Fruit fly (Drosophila melanogaster) whole organism, embryonic: ENCODE measurements around the gene CG31855.

ENCODE experiments used
- Ada2b ChIP-seq: fragments of 200-800 bp; sonication (Bioruptor generic); IDR thresholded peaks from 2 replicates; pipeline ENCODE4 v1.3.6; 2022; ENCODE audit warnings: missing biosample characterization, missing genetic modification characterization
- Aef1 ChIP-seq: fragments of 200-800 bp; sonication (Bioruptor generic); IDR thresholded peaks from 3 replicates; pipeline ENCODE4 v1.3.6; 2022; ENCODE audit warnings: missing biosample characterization, missing genetic modification characterization
- Atf-2 ChIP-seq: fragments of 200-800 bp; sonication (Bioruptor generic); optimal IDR thresholded peaks from 2 replicates; lab custom pipeline; 2016; ENCODE audit warnings: missing biosample characterization, missing genetic modification characterization
- Bdp1 ChIP-seq: fragments of 200-800 bp; sonication (Bioruptor generic); optimal IDR thresholded peaks from 3 replicates; lab custom pipeline; 2016; ENCODE audit warnings: missing biosample characterization, missing genetic modification characterization
- CG12236 ChIP-seq: fragments of 200-800 bp; sonication (Bioruptor generic); optimal IDR thresholded peaks from 2 replicates; lab custom pipeline; 2016; ENCODE audit warnings: missing biosample characterization, missing genetic modification characterization
- CG12659 ChIP-seq: fragments of 200-800 bp; sonication (Bioruptor generic); optimal IDR thresholded peaks from 3 replicates; lab custom pipeline; 2017; ENCODE audit warnings: mild to moderate bottlenecking, missing biosample characterization, missing genetic modification reagents, missing genetic modification characterization
- CG13123 ChIP-seq: fragments of 200-800 bp; sonication (Bioruptor generic); optimal IDR thresholded peaks from 2 replicates; lab custom pipeline; 2016; ENCODE audit warnings: missing biosample characterization, missing genetic modification characterization
- CG13424 ChIP-seq: fragments of 200-800 bp; sonication (Bioruptor generic); optimal IDR thresholded peaks from 2 replicates; lab custom pipeline; 2019; ENCODE audit warnings: missing biosample characterization, mild to moderate bottlenecking, missing genetic modification characterization, moderate library complexity
- CG14050 ChIP-seq: fragments of 200-800 bp; sonication (Bioruptor generic); IDR thresholded peaks from 3 replicates; pipeline ENCODE4 v1.3.6; 2022; ENCODE audit warnings: missing biosample characterization, missing genetic modification characterization
- CG15479 ChIP-seq: fragments of 200-800 bp; sonication (Bioruptor generic); optimal IDR thresholded peaks from 3 replicates; lab custom pipeline; 2019; ENCODE audit warnings: missing biosample characterization, mild to moderate bottlenecking, missing genetic modification characterization, moderate library complexity
- CG1647 ChIP-seq: fragments of 200-800 bp; sonication (Bioruptor generic); optimal IDR thresholded peaks from 3 replicates; lab custom pipeline; 2016; ENCODE audit warnings: missing biosample characterization, missing genetic modification characterization
- CG17612 ChIP-seq: fragments of 200-800 bp; sonication (Bioruptor generic); IDR thresholded peaks from 2 replicates; pipeline ENCODE4 v1.3.6; 2022; ENCODE audit warnings: missing biosample characterization, missing genetic modification characterization
- CG1792 ChIP-seq: fragments of 200-800 bp; sonication (Bioruptor generic); optimal IDR thresholded peaks from 2 replicates; lab custom pipeline; 2016; ENCODE audit warnings: missing biosample characterization, missing genetic modification characterization
- CG18764 ChIP-seq: fragments of 200-800 bp; sonication (Bioruptor generic); optimal IDR thresholded peaks from 3 replicates; lab custom pipeline; 2016; ENCODE audit warnings: missing biosample characterization, missing genetic modification characterization
- CG31224 ChIP-seq: fragments of 200-800 bp; sonication (Bioruptor generic); IDR thresholded peaks from 2 replicates; pipeline ENCODE4 v1.3.6; 2022; ENCODE audit warnings: missing biosample characterization, missing genetic modification characterization
- CG3163 ChIP-seq: fragments of 200-800 bp; sonication (Bioruptor generic); optimal IDR thresholded peaks from 3 replicates; lab custom pipeline; 2016; ENCODE audit warnings: missing biosample characterization, missing genetic modification characterization
- CG3407 ChIP-seq: fragments of 200-800 bp; sonication (Bioruptor generic); optimal IDR thresholded peaks from 2 replicates; lab custom pipeline; 2018; ENCODE audit warnings: missing biosample characterization, mild to moderate bottlenecking, missing genetic modification characterization
- CG34224 ChIP-seq: fragments of 200-800 bp; sonication (Bioruptor generic); IDR thresholded peaks from 3 replicates; pipeline ENCODE4 v1.3.6; 2022; ENCODE audit warnings: missing biosample characterization, missing genetic modification characterization; ENCODE audit not compliant: partially characterized antibody
- CG4617 ChIP-seq: fragments of 200-800 bp; sonication (Bioruptor generic); optimal IDR thresholded peaks from 3 replicates; lab custom pipeline; 2016; ENCODE audit warnings: missing biosample characterization, missing genetic modification characterization, borderline replicate concordance
- CG6654 ChIP-seq: fragments of 200-800 bp; sonication (Bioruptor generic); optimal IDR thresholded peaks from 2 replicates; lab custom pipeline; 2017; ENCODE audit warnings: missing biosample characterization, mild to moderate bottlenecking, missing genetic modification characterization
- CG7556 ChIP-seq: fragments of 200-800 bp; sonication (Bioruptor generic); optimal IDR thresholded peaks from 2 replicates; lab custom pipeline; 2017; ENCODE audit warnings: missing biosample characterization, mild to moderate bottlenecking, missing genetic modification characterization
- CG7786 ChIP-seq: fragments of 200-800 bp; sonication (Bioruptor generic); optimal IDR thresholded peaks from 2 replicates; lab custom pipeline; 2016; ENCODE audit warnings: missing biosample characterization, missing genetic modification characterization
- CG7839 ChIP-seq: fragments of 200-800 bp; sonication (Bioruptor generic); optimal IDR thresholded peaks from 3 replicates; lab custom pipeline; 2018; ENCODE audit warnings: missing biosample characterization, mild to moderate bottlenecking, missing genetic modification characterization, moderate library complexity
- CG9215 ChIP-seq: fragments of 200-800 bp; sonication (Bioruptor generic); IDR thresholded peaks from 2 replicates; pipeline ENCODE4 v1.3.6; 2022; ENCODE audit warnings: missing biosample characterization, missing genetic modification characterization
- Dek ChIP-seq: fragments of 200-800 bp; sonication (Bioruptor generic); optimal IDR thresholded peaks from 3 replicates; lab custom pipeline; 2019; ENCODE audit warnings: missing biosample characterization, mild to moderate bottlenecking, missing genetic modification characterization, moderate library complexity
- E2f2 ChIP-seq: fragments of 200-800 bp; sonication (Bioruptor generic); IDR thresholded peaks from 2 replicates; pipeline ENCODE4 v1.3.6; 2022; ENCODE audit warnings: missing biosample characterization, missing genetic modification characterization
- H15 ChIP-seq: fragments of 200-800 bp; sonication (Bioruptor generic); IDR thresholded peaks from 3 replicates; pipeline ENCODE4 v1.3.6; 2022; ENCODE audit warnings: missing biosample characterization, missing genetic modification characterization
- Hand ChIP-seq: fragments of 200-800 bp; sonication (Bioruptor generic); optimal IDR thresholded peaks from 2 replicates; lab custom pipeline; 2017; ENCODE audit warnings: mild to moderate bottlenecking, missing biosample characterization, missing genetic modification reagents, missing genetic modification characterization
- MTF-1 ChIP-seq: fragments of 200-800 bp; sonication (Bioruptor generic); optimal IDR thresholded peaks from 2 replicates; lab custom pipeline; 2018; ENCODE audit warnings: missing biosample characterization, mild to moderate bottlenecking, missing genetic modification characterization, borderline replicate concordance
- Nf-YC ChIP-seq: fragments of 200-800 bp; optimal IDR thresholded peaks from 3 replicates; lab custom pipeline; 2019; ENCODE audit warnings: missing biosample characterization, mild to moderate bottlenecking, missing genetic modification characterization, moderate library complexity
- ase ChIP-seq: fragments of 200-800 bp; sonication (Bioruptor generic); IDR thresholded peaks from 3 replicates; pipeline ENCODE4 v1.3.6; 2022; ENCODE audit warnings: missing biosample characterization, missing genetic modification characterization
- bowl ChIP-seq: fragments of 200-800 bp; sonication (Bioruptor generic); IDR thresholded peaks from 2 replicates; pipeline ENCODE4 v1.3.6; 2022; ENCODE audit warnings: missing biosample characterization, missing genetic modification characterization
- bsh ChIP-seq, 2 experiments: fragments of 200-800 bp; sonication (Bioruptor generic); optimal IDR thresholded peaks; 2 replicates each; lab custom pipeline; 2017 to 2018; ENCODE audit warnings: mild to moderate bottlenecking in 2 of 2, missing biosample characterization in 2 of 2, missing genetic modification characterization in 2 of 2, moderate library complexity in 1 of 2
- emc ChIP-seq: fragments of 200-800 bp; sonication (Bioruptor generic); optimal IDR thresholded peaks from 2 replicates; lab custom pipeline; 2016; ENCODE audit warnings: missing biosample characterization, missing genetic modification characterization
- fru ChIP-seq: fragments of >200 bp; optimal IDR thresholded peaks from 2 replicates; lab custom pipeline; 2017
- ham ChIP-seq: fragments of 200-800 bp; sonication (Bioruptor generic); IDR thresholded peaks from 2 replicates; pipeline ENCODE4 v1.3.6; 2022; ENCODE audit warnings: missing biosample characterization, missing genetic modification characterization
- her ChIP-seq: fragments of 200-800 bp; sonication (Bioruptor generic); optimal IDR thresholded peaks from 2 replicates; lab custom pipeline; 2016; ENCODE audit warnings: missing biosample characterization, missing genetic modification characterization
- inv ChIP-seq: fragments of 200-800 bp; sonication (Bioruptor generic); IDR thresholded peaks from 2 replicates; pipeline ENCODE4 v1.3.6; 2022; ENCODE audit warnings: missing biosample characterization, missing genetic modification characterization; ENCODE audit not compliant: partially characterized antibody
- ken ChIP-seq: fragments of 200-800 bp; sonication (Bioruptor generic); IDR thresholded peaks from 3 replicates; pipeline ENCODE4 v1.3.6; 2022; ENCODE audit warnings: missing biosample characterization, missing genetic modification characterization
- lab ChIP-seq: fragments of 200-800 bp; sonication (Bioruptor generic); optimal IDR thresholded peaks from 3 replicates; lab custom pipeline; 2017; ENCODE audit warnings: missing biosample characterization, missing genetic modification characterization, mild to moderate bottlenecking, moderate library complexity, missing genetic modification reagents
- nerfin-1 ChIP-seq: fragments of 200-800 bp; sonication (Bioruptor generic); optimal IDR thresholded peaks from 3 replicates; lab custom pipeline; 2019; ENCODE audit warnings: missing biosample characterization, mild to moderate bottlenecking, missing genetic modification characterization, moderate library complexity
- prd ChIP-seq, 3 experiments: fragments of >200 bp in 2 of 3; fragments of 200-800 bp in 1 of 3; sonication (Bioruptor generic) in 1 of 3; optimal IDR thresholded peaks in 2 of 3; IDR thresholded peaks in 1 of 3; 2 replicates in 2 of 3; 3 replicates in 1 of 3; pipeline versions ENCODE4 v1.3.6 to Lab custom; 2017 to 2022; ENCODE audit warnings: missing biosample characterization in 1 of 3, missing genetic modification characterization in 1 of 3
- pros ChIP-seq: fragments of 200-800 bp; sonication (Bioruptor generic); optimal IDR thresholded peaks from 3 replicates; lab custom pipeline; 2019; ENCODE audit warnings: missing biosample characterization, mild to moderate bottlenecking, missing genetic modification characterization, moderate library complexity
- ranshi ChIP-seq: fragments of 200-800 bp; sonication (Bioruptor generic); IDR thresholded peaks from 2 replicates; pipeline ENCODE4 v1.3.6; 2022; ENCODE audit warnings: missing biosample characterization, missing genetic modification characterization
- repo ChIP-seq: fragments of 200-800 bp; sonication (Bioruptor generic); optimal IDR thresholded peaks from 2 replicates; lab custom pipeline; 2016; ENCODE audit warnings: missing biosample characterization, missing genetic modification characterization
- scrt ChIP-seq: fragments of 200-800 bp; sonication (Bioruptor generic); optimal IDR thresholded peaks from 2 replicates; lab custom pipeline; 2018; ENCODE audit warnings: missing biosample characterization, mild to moderate bottlenecking, missing genetic modification characterization, moderate library complexity
- sisA ChIP-seq: fragments of 200-800 bp; sonication (Bioruptor generic); IDR thresholded peaks from 2 replicates; pipeline ENCODE4 v1.3.6; 2022; ENCODE audit warnings: missing biosample characterization, missing genetic modification characterization
- sug ChIP-seq: fragments of 200-800 bp; optimal IDR thresholded peaks from 2 replicates; lab custom pipeline; 2019; ENCODE audit warnings: missing biosample characterization, mild to moderate bottlenecking, missing genetic modification characterization, moderate library complexity
- trh ChIP-seq: fragments of 200-800 bp; sonication (Bioruptor generic); optimal IDR thresholded peaks from 2 replicates; lab custom pipeline; 2016; ENCODE audit warnings: missing biosample characterization, missing genetic modification characterization
- zfh1 ChIP-seq: fragments of 200-800 bp; sonication (Bioruptor generic); IDR thresholded peaks from 3 replicates; pipeline ENCODE4 v1.3.6; 2022; ENCODE audit warnings: missing biosample characterization, missing genetic modification characterization

CG31855 gene

dm6 chr2L:13378488-13378964 is 9.5 kb downstream of the CG31855 start, which contains the start of the genes CG9302 and beta'COP (continued):
- no peak for TF ChIP-seq her (GFP tag; lab: Kevin White, UChicago)
- peak; percentile 39 for TF ChIP-seq CG18764
- TF ChIP-seq repo (GFP tag; lab: Kevin White, UChicago): no peak
- no peak for TF ChIP-seq MTF-1
- peak; percentile 68 for TF ChIP-seq inv (GFP tag; lab: Robert Waterston, UW)
- TF ChIP-seq zfh1: peak; percentile 60; the same call in 1 of the 3 replicates
- peak; percentile 50 for TF ChIP-seq CG4617 (GFP tag; lab: Kevin White, UChicago)
- TF ChIP-seq CG7556: peak; percentile 70
- 0 out of 2 replicates have a peak, but pooled peaks have one; percentile 22 for TF ChIP-seq E2f2 (GFP tag; lab: Robert Waterston, UW)
- peak; percentile 49 for TF ChIP-seq nerfin-1 (tag; lab: Kevin White, UChicago)
- no peak; the same call in 2 of the 3 replicates for TF ChIP-seq ase (GFP tag; lab: Robert Waterston, UW)
- peak; percentile 89 for TF ChIP-seq CG12659
- 0 out of 2 replicates have a peak, but pooled peaks have one; percentile 12 for TF ChIP-seq ham (GFP tag; lab: Robert Waterston, UW)
- TF ChIP-seq sisA (GFP tag; lab: Robert Waterston, UW): peak; percentile 58
- no peak for TF ChIP-seq fru (lab: Kevin White, UChicago)
- TF ChIP-seq Ada2b (GFP tag; lab: Robert Waterston, UW): no peak
- no peak for TF ChIP-seq pros (GFP tag; lab: Kevin White, UChicago)
- TF ChIP-seq bsh (GFP tag; optimal IDR thresholded peaks at IDR 0.05; lab: Kevin White, UChicago): peak; percentile 29 to 42
- no peak for TF ChIP-seq emc (GFP tag; lab: Kevin White, UChicago)
- TF ChIP-seq CG6654 (GFP tag; lab: Kevin White, UChicago): peak; percentile 5
- TF ChIP-seq CG3163: no peak
- no peak for TF ChIP-seq CG3407 (GFP tag; lab: Kevin White, UChicago)
- TF ChIP-seq trh: no peak
- no peak for TF ChIP-seq Hand (GFP tag; lab: Kevin White, UChicago)
- no peak; the same call in 2 of the 3 replicates for TF ChIP-seq CG34224 (GFP tag; lab: Robert Waterston, UW)
- TF ChIP-seq bowl: no peak
- TF ChIP-seq CG13123 (GFP tag; lab: Kevin White, UChicago): peak; percentile 33
- no peak for TF ChIP-seq CG1792 (GFP tag; lab: Kevin White, UChicago)
- TF ChIP-seq CG13424: peak; percentile 78
- TF ChIP-seq Nf-YC (tag; lab: Kevin White, UChicago): peak; percentile 79
- peak; percentile 69 for TF ChIP-seq Bdp1 (GFP tag; lab: Kevin White, UChicago)
- TF ChIP-seq CG17612 (GFP tag; lab: Robert Waterston, UW): no peak
- peak; percentile 48 for TF ChIP-seq CG7786 (GFP tag; lab: Kevin White, UChicago)
- 0 out of 2 replicates have a peak, but pooled peaks have one; percentile 35 for TF ChIP-seq ranshi (GFP tag; lab: Robert Waterston, UW)
- TF ChIP-seq Aef1 (GFP tag; lab: Robert Waterston, UW): peak; percentile 59
- peak; percentile 25 for TF ChIP-seq CG1647 (GFP tag; lab: Kevin White, UChicago)
- no peak for TF ChIP-seq CG12236 (GFP tag; lab: Kevin White, UChicago)
- TF ChIP-seq H15 (GFP tag; lab: Robert Waterston, UW): no peak
- peak; percentile 74 for TF ChIP-seq CG9215 (GFP tag; lab: Robert Waterston, UW)
- TF ChIP-seq CG15479: no peak
- TF ChIP-seq CG31224 (GFP tag; lab: Robert Waterston, UW): peak; percentile 42; the same call in 1 of the 2 replicates
- TF ChIP-seq lab (GFP tag; lab: Kevin White, UChicago): no peak
- TF ChIP-seq prd (optimal IDR thresholded peaks at IDR 0.05; lab: Kevin White, UChicago): no peak
- peak; percentile 75; the same call in 2 of the 3 replicates for TF ChIP-seq prd (GFP tag; IDR thresholded peaks at IDR 0.05; lab: Robert Waterston, UW)
- no peak for TF ChIP-seq Dek (tag; lab: Kevin White, UChicago)
- peak; percentile 75 for TF ChIP-seq CG7839
- TF ChIP-seq ken (GFP tag; lab: Robert Waterston, UW): peak; percentile 71; the same call in 2 of the 3 replicates
- no peak for TF ChIP-seq CG14050 (GFP tag; lab: Robert Waterston, UW)
- TF ChIP-seq scrt (GFP tag; lab: Kevin White, UChicago): peak; percentile 67
- TF ChIP-seq sug (tag; lab: Kevin White, UChicago): peak; percentile 85
- peak; percentile 34 for TF ChIP-seq Atf-2 (GFP tag; lab: Kevin White, UChicago)
